Worm (Caenorhabditis elegans) whole organism, mixed stage, embryonic: Measurements from ENCODE around the gene F09G2.8.

Experiments
- M03D4.4 ChIP-seq: sonication (generic microtip); optimal IDR thresholded peaks from 2 replicates; lab custom pipeline; 2017; ENCODE audit warnings: mild to moderate bottlenecking, missing genetic modification characterization, missing compliant biosample characterization
- bed-3 ChIP-seq: fragments of 200-800 bp; sonication (Bioruptor generic); optimal IDR thresholded peaks from 3 replicates; lab custom pipeline; 2018; ENCODE audit warnings: mild to moderate bottlenecking, missing genetic modification characterization, moderate library complexity, missing compliant biosample characterization
- blmp-1 ChIP-seq: fragments of 150-350 bp; optimal IDR thresholded peaks from 2 replicates; lab custom pipeline; 2014; ENCODE audit warnings: missing biosample characterization, missing genetic modification characterization
- ceh-39 ChIP-seq: fragments of 150-350 bp; optimal IDR thresholded peaks from 2 replicates; lab custom pipeline; 2014; ENCODE audit warnings: missing biosample characterization, missing genetic modification characterization
- ceh-83 ChIP-seq: fragments of 200-800 bp; sonication (Bioruptor generic); optimal IDR thresholded peaks from 2 replicates; lab custom pipeline; 2018; ENCODE audit warnings: mild to moderate bottlenecking, missing genetic modification characterization, missing compliant biosample characterization
- ces-1 ChIP-seq: fragments of 150-350 bp; optimal IDR thresholded peaks from 2 replicates; lab custom pipeline; 2014; ENCODE audit warnings: missing biosample characterization, missing genetic modification reagents, missing genetic modification characterization
- cnd-1 ChIP-seq: fragments of 200-800 bp; sonication (Bioruptor generic); optimal IDR thresholded peaks from 2 replicates; lab custom pipeline; 2018; ENCODE audit warnings: mild to moderate bottlenecking, missing genetic modification characterization, missing compliant biosample characterization
- drap-1 ChIP-seq: fragments of 200-800 bp; sonication (Bioruptor generic); optimal IDR thresholded peaks from 3 replicates; lab custom pipeline; 2018; ENCODE audit warnings: mild to moderate bottlenecking, missing genetic modification characterization, missing compliant biosample characterization
- elt-1 ChIP-seq: sonication (generic microtip); optimal IDR thresholded peaks from 2 replicates; lab custom pipeline; 2017; ENCODE audit warnings: missing genetic modification characterization, mild to moderate bottlenecking, missing compliant biosample characterization, antibody characterized with exemption, moderate library complexity, borderline replicate concordance; ENCODE audit not compliant: insufficient read depth
- elt-3 ChIP-seq: fragments of 150-350 bp; optimal IDR thresholded peaks from 2 replicates; lab custom pipeline; 2014; ENCODE audit warnings: missing biosample characterization, missing genetic modification characterization
- flh-1 ChIP-seq: fragments of 200-800 bp; sonication (Bioruptor generic); optimal IDR thresholded peaks from 2 replicates; lab custom pipeline; 2018; ENCODE audit warnings: mild to moderate bottlenecking, missing genetic modification characterization, moderate library complexity, missing compliant biosample characterization
- ham-2 ChIP-seq: fragments of 200-800 bp; sonication (Bioruptor generic); optimal IDR thresholded peaks from 2 replicates; lab custom pipeline; 2018; ENCODE audit warnings: mild to moderate bottlenecking, missing genetic modification characterization, missing compliant biosample characterization
- hlh-1 ChIP-seq: fragments of 150-350 bp; optimal IDR thresholded peaks from 2 replicates; lab custom pipeline; 2014; ENCODE audit warnings: missing biosample characterization, missing genetic modification reagents, missing genetic modification characterization
- lsy-2 ChIP-seq: fragments of 150-350 bp; optimal IDR thresholded peaks from 2 replicates; lab custom pipeline; 2014; ENCODE audit warnings: missing biosample characterization, missing genetic modification characterization
- mab-5 ChIP-seq: fragments of 150-350 bp; optimal IDR thresholded peaks from 2 replicates; lab custom pipeline; 2014; ENCODE audit warnings: missing biosample characterization, missing genetic modification characterization
- mep-1 ChIP-seq: fragments of 150-350 bp; optimal IDR thresholded peaks from 2 replicates; lab custom pipeline; 2017; ENCODE audit warnings: missing biosample characterization, missing genetic modification reagents, missing genetic modification characterization, inconsistent platforms
- mls-2 ChIP-seq: sonication (generic microtip); optimal IDR thresholded peaks from 2 replicates; lab custom pipeline; 2016; ENCODE audit warnings: mild to moderate bottlenecking, missing genetic modification characterization, moderate library complexity, missing compliant biosample characterization
- nhr-2 ChIP-seq: fragments of 150-350 bp; optimal IDR thresholded peaks from 2 replicates; lab custom pipeline; 2014; ENCODE audit warnings: missing biosample characterization, missing genetic modification characterization
- nhr-237 ChIP-seq: fragments of 150-350 bp; optimal IDR thresholded peaks from 2 replicates; lab custom pipeline; 2014; ENCODE audit warnings: missing biosample characterization, missing genetic modification characterization
- nhr-28 ChIP-seq: fragments of 150-350 bp; optimal IDR thresholded peaks from 2 replicates; lab custom pipeline; 2014; ENCODE audit warnings: missing biosample characterization, missing genetic modification characterization
- nhr-76 ChIP-seq: sonication (generic microtip); optimal IDR thresholded peaks from 2 replicates; lab custom pipeline; 2017; ENCODE audit warnings: missing biosample characterization, missing genetic modification characterization
- sem-2 ChIP-seq: fragments of 200-800 bp; sonication (Bioruptor generic); optimal IDR thresholded peaks from 2 replicates; lab custom pipeline; 2018; ENCODE audit warnings: mild to moderate bottlenecking, missing genetic modification characterization, missing compliant biosample characterization
- snpc-4 ChIP-seq: fragments of 150-350 bp; optimal IDR thresholded peaks from 2 replicates; lab custom pipeline; 2014; ENCODE audit warnings: missing biosample characterization, missing genetic modification characterization
- sptf-1 ChIP-seq: sonication (generic microtip); optimal IDR thresholded peaks from 2 replicates; lab custom pipeline; 2017; ENCODE audit warnings: mild to moderate bottlenecking, missing genetic modification characterization, moderate library complexity, missing compliant biosample characterization
- tbx-8 ChIP-seq: fragments of 200-800 bp; sonication (Bioruptor generic); optimal IDR thresholded peaks from 2 replicates; lab custom pipeline; 2018; ENCODE audit warnings: mild to moderate bottlenecking, missing genetic modification characterization, moderate library complexity, missing compliant biosample characterization
- unc-120 ChIP-seq: sonication (generic microtip); optimal IDR thresholded peaks from 2 replicates; lab custom pipeline; 2017; ENCODE audit warnings: missing genetic modification characterization, missing compliant biosample characterization; ENCODE audit not compliant: poor library complexity, severe bottlenecking
- unc-62 ChIP-seq: fragments of 150-350 bp; optimal IDR thresholded peaks from 2 replicates; lab custom pipeline; 2014; ENCODE audit warnings: missing biosample characterization, missing genetic modification reagents, missing genetic modification characterization
- zip-8 ChIP-seq: fragments of 150-350 bp; optimal IDR thresholded peaks from 2 replicates; lab custom pipeline; 2014; ENCODE audit warnings: missing biosample characterization, missing genetic modification characterization
- ztf-11 ChIP-seq: fragments of 150-350 bp; optimal IDR thresholded peaks from 2 replicates; lab custom pipeline; 2014; ENCODE audit warnings: missing biosample characterization, missing genetic modification characterization

F09G2.8 gene

DNA sequence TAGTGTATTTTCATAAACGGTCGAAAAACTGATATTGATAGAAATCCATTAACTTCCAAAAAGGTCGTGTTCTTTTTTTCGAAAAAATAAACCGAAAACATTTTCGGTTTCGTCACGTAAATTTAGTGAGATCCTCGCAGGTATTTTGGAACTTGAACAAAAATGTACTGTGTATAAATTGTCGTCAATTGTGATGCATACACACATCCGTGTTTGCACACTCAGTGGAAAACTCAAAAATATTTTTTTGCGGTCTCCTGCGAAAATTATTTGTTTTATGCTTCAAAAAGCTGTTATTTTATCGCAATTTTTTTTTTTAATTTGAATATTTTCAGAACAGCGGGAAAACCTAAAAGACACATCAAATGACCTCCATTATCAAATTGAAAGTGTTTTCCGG is 14.6 kb downstream of the F09G2.8 start, which contains the start of gene cpsf-2:
Gene cpsf-2 (plus strand): TSS at position 330 of the 400 bp plus-strand sequence.
- TF ChIP-seq unc-120 (tag; lab: Kevin White, UChicago), result no peak
- TF ChIP-seq sptf-1 (tag; lab: Kevin White, UChicago), result no peak
- no peak for TF ChIP-seq blmp-1
- TF ChIP-seq nhr-237 (tag; lab: Kevin White, UChicago), result peak; percentile 9
- TF ChIP-seq ceh-83 (GFP tag; lab: Kevin White, UChicago), result no peak
- TF ChIP-seq, all 35 proteins: peak for 1

DNA sequence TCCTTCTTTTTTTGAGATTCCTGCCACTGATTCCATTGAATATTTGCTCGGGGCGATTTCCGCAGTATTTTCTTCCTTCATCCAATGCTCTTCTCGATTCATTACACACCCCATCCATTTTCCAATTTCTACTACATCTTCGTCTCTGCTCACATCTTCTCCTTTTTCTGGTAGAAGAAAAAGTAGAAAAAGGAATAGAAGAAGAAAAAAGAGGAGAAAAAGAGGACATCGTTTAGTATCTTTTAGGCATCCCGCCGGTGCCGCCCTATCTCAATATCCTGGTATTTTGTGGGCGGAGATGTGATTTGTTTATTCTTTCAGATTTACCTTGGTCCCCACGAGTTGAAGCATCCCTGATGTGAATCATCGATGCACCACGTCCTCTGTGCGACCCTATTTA is 18.3 kb downstream of the F09G2.8 start, which contains the start of gene lgc-39:
Gene lgc-39 (plus strand): TSS at position 301 of the 400 bp plus-strand sequence.
- TF ChIP-seq flh-1 (GFP tag; lab: Kevin White, UChicago), result no peak
- TF ChIP-seq elt-3 (tag; lab: Kevin White, UChicago), result no peak
- no peak for TF ChIP-seq nhr-76 (tag; lab: Kevin White, UChicago)
- no peak for TF ChIP-seq ceh-39
- no peak for TF ChIP-seq zip-8 (tag; lab: Kevin White, UChicago)

DNA sequence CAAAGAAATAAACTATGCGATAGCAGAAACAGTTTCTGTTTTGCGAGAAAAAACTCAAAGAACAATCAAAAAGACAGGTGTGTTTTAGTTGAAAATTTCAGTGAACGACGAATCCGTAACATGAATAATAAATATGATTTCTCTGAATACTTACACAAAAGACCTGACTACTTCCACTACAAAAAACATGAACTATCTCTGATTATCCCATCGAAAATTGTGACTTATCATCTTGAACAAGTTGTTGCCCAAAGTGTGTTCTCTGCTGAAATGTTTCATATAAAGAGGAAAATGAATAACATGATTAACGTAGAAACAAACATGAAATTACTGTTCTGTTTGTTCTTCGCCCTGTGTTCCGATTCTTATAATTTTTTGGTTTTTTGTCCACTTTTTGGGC is 26.8 kb downstream of the F09G2.8 start, which contains the start of gene ugt-36:
Gene ugt-36 (plus strand): TSS at position 301 of the 400 bp plus-strand sequence.
- TF ChIP-seq M03D4.4 (no peak), tbx-8 (GFP tag; lab: Kevin White, UChicago) (no peak), ces-1 (GFP tag; lab: Kevin White, UChicago) (no peak), zip-8 (tag; lab: Kevin White, UChicago) (no peak), elt-3 (tag; lab: Kevin White, UChicago) (no peak), lsy-2 (tag; lab: Kevin White, UChicago) (no peak), unc-120 (tag; lab: Kevin White, UChicago) (no peak), flh-1 (GFP tag; lab: Kevin White, UChicago) (no peak), ceh-39 (no peak), bed-3 (no peak), drap-1 (no peak), mls-2 (tag; lab: Kevin White, UChicago) (no peak), ztf-11 (tag; lab: Kevin White, UChicago) (no peak), nhr-28 (tag; lab: Kevin White, UChicago) (no peak), nhr-2 (tag; lab: Kevin White, UChicago) (no peak)
- TF ChIP-seq, all 35 proteins: peak for 0

DNA sequence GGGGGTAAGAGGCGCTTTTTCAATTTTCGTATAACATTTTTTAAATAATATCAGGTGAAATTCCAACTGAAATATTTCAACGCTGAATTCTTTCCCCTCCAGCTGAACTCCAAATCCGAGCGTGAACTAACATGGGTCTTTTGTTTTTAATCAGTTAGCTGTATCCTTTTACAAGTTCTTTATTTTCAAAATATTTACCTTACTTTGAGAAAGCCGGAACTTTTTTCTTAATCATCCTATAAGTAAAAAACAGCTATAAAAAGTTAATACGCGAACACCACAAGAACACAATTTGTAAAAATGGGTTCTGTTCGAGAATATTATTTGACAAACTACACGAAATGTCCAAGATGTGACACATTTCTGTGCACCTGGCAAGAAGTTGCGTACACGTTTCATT is 29.3 kb downstream of the F09G2.8 start, which contains the start of gene srh-83:
Gene srh-83 (plus strand): TSS at position 301 of the 400 bp plus-strand sequence.
- TF ChIP-seq ces-1 (GFP tag; lab: Kevin White, UChicago) (no peak), ceh-39 (no peak), cnd-1 (tag; lab: Kevin White, UChicago) (no peak), tbx-8 (GFP tag; lab: Kevin White, UChicago) (no peak), mep-1 (tag; lab: Kevin White, UChicago) (no peak), zip-8 (tag; lab: Kevin White, UChicago) (no peak), elt-3 (tag; lab: Kevin White, UChicago) (no peak), mab-5 (tag; lab: Kevin White, UChicago) (no peak), nhr-237 (tag; lab: Kevin White, UChicago) (no peak), sptf-1 (tag; lab: Kevin White, UChicago) (no peak), unc-120 (tag; lab: Kevin White, UChicago) (no peak), ham-2 (GFP tag; lab: Kevin White, UChicago) (no peak), mls-2 (tag; lab: Kevin White, UChicago) (no peak), M03D4.4 (no peak)

- no peak for TF ChIP-seq zip-8 (tag; lab: Kevin White, UChicago)
- TF ChIP-seq flh-1 (GFP tag; lab: Kevin White, UChicago), result no peak
- TF ChIP-seq ceh-39, result no peak
- no peak for TF ChIP-seq elt-1 (tag; lab: Kevin White, UChicago)
- TF ChIP-seq nhr-76 (tag; lab: Kevin White, UChicago), result no peak
- TF ChIP-seq drap-1, result no peak
- no peak for TF ChIP-seq ceh-83 (GFP tag; lab: Kevin White, UChicago)
- TF ChIP-seq bed-3, result no peak
- no peak for TF ChIP-seq ham-2 (GFP tag; lab: Kevin White, UChicago)
- no peak for TF ChIP-seq mep-1 (tag; lab: Kevin White, UChicago)
- no peak for TF ChIP-seq sem-2 (GFP tag; lab: Kevin White, UChicago)
- no peak for TF ChIP-seq unc-62 (GFP tag; lab: Kevin White, UChicago)
- no peak for TF ChIP-seq lsy-2 (tag; lab: Kevin White, UChicago)
- no peak for TF ChIP-seq nhr-237 (tag; lab: Kevin White, UChicago)
- TF ChIP-seq blmp-1, result no peak
- TF ChIP-seq hlh-1 (tag; lab: Kevin White, UChicago), result no peak
- no peak for TF ChIP-seq snpc-4 (tag; lab: Kevin White, UChicago)
Observed at ce11 chrV:7163477-7164114, 29.9 kb downstream of the F09G2.8 start, which contains the start of gene ugt-41. TSS of gene ugt-41 (minus strand) at chrV:7163595.
